Worm (Caenorhabditis elegans): ENCODE results near the gene nhl-1.

ce11 chrIII:9153809-9154208 lies at the start of gene nhl-1:
- TF ChIP-seq elt-3 (tag; optimal IDR thresholded peaks at IDR 0.05): no peak
- TF ChIP-seq mef-2 (tag; optimal IDR thresholded peaks at IDR 0.05): no peak
- TF ChIP-seq ceh-90 (tag; optimal IDR thresholded peaks at IDR 0.05): no peak
- TF ChIP-seq aly-2 (tag; optimal IDR thresholded peaks at IDR 0.05): no peak
- no peak for TF ChIP-seq ama-1 (optimal IDR thresholded peaks at IDR 0.05)
- TF ChIP-seq F16B12.6 (tag; optimal IDR thresholded peaks at IDR 0.05): no peak
- TF ChIP-seq elt-2 (tag; optimal IDR thresholded peaks at IDR 0.05): no peak
- TF ChIP-seq nhr-28 (tag; optimal IDR thresholded peaks at IDR 0.05): no peak
- TF ChIP-seq unc-62 (GFP tag; optimal IDR thresholded peaks at IDR 0.05): no peak
- TF ChIP-seq dpl-1 (GFP tag; optimal IDR thresholded peaks at IDR 0.05): no peak
- TF ChIP-seq lin-15B (tag; optimal IDR thresholded peaks at IDR 0.05): no peak
- TF ChIP-seq sox-4 (tag; optimal IDR thresholded peaks at IDR 0.05): no peak
- no peak for TF ChIP-seq nhr-77 (tag; optimal IDR thresholded peaks at IDR 0.05)

All from whole organism, L1 larva.